Worm (Caenorhabditis elegans) whole organism, midembryonic: Measurements from ENCODE around the gene pigq-1.

Experiments
- ref-1 ChIP-seq: fragments of 200-800 bp; sonication (Bioruptor generic); conservative IDR thresholded peaks from 2 replicates; pipeline ENCODE4 v1.3.6; 2022; ENCODE audit warnings: missing genetic modification reagents, missing genetic modification characterization, missing compliant biosample characterization
- ztf-23 ChIP-seq: fragments of 200-800 bp; sonication (Bioruptor generic); IDR thresholded peaks from 2 replicates; pipeline ENCODE4 v1.3.6; 2022; ENCODE audit warnings: missing genetic modification reagents, missing genetic modification characterization, missing compliant biosample characterization

DNA sequence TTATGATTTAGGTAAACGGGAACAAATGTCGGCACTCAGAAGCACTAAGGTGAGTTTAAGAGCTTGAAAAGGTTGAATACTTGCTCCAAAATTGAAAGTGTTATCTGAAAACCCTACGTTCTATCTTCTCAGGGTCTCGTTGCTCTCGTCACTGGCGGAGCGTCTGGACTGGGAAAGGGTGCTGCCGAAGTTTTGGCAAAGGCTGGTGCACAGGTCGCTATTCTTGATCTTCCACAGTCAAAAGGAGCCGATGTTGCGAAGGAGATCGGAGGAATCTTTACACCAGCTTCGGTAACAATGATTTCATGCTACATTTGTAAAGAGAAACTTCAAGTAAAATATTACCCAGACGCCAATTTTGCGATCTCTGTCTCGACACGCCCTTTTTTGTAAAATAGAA is 15.8 kb downstream of the pigq-1 start, which contains the start of gene ard-1:
- TF ChIP-seq ztf-23 (GFP tag; lab: Robert Waterston, UW) = no peak
- no peak for TF ChIP-seq ref-1 (GFP tag; lab: Robert Waterston, UW)
